Worm (Caenorhabditis elegans): ENCODE results near the gene T06C12.9.
A peak's percentile ranks its signal among the peaks of the same experiment; 100 is the strongest.

DNA sequence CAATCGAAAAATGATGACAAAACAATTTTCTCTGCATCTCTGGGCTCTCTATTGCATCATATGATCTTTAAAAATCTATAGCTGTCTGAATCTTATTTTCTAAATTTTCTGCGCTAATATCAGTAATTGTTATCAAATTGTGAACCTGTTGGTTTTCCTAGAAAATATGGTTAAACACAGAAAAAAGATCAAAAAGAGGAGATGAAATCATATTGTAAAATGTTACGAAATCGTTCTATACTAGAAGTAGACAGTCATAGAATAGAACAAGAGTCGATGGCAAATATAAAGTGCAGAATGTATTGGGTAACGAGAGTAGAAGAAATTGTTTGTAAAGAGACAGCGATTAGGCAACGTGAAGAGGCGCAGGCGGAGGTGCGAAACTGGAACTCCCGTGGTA, 5.2 kb downstream of the T06C12.9 start:
- no peak for TF ChIP-seq nhr-237 (tag; optimal IDR thresholded peaks at IDR 0.05)
- TF ChIP-seq mxl-3 (GFP tag; optimal IDR thresholded peaks at IDR 0.05) = no peak
- no peak for TF ChIP-seq nhr-111 (GFP tag; optimal IDR thresholded peaks at IDR 0.05)
- TF ChIP-seq lsy-2 (tag; optimal IDR thresholded peaks at IDR 0.05) = peak; percentile 51 to 60
- TF ChIP-seq zag-1 (tag; optimal IDR thresholded peaks at IDR 0.05) = no peak
- TF ChIP-seq tag-97 (GFP tag; IDR thresholded peaks at IDR 0.05) = no peak
- TF ChIP-seq egl-27 (tag; optimal IDR thresholded peaks at IDR 0.05) = no peak
- TF ChIP-seq nhr-11 (tag; optimal IDR thresholded peaks at IDR 0.05) = peak; percentile 26
- TF ChIP-seq daf-8 (GFP tag; IDR thresholded peaks at IDR 0.05) = no peak
- no peak for TF ChIP-seq ceh-44 (GFP tag; IDR thresholded peaks at IDR 0.05)
- peak; percentile 75 for TF ChIP-seq nhr-77 (tag; optimal IDR thresholded peaks at IDR 0.05)
- no peak for TF ChIP-seq fkh-10 (GFP tag; optimal IDR thresholded peaks at IDR 0.05)
- no peak for TF ChIP-seq nhr-76 (tag; optimal IDR thresholded peaks at IDR 0.05)
- no peak for TF ChIP-seq Y105C5A.15 (GFP tag; IDR thresholded peaks at IDR 0.05)

Measured in whole organism, L4 larva.